Fruit fly (Drosophila melanogaster) whole organism, embryonic: ENCODE results near the gene CG43610.

Experiments
- Bgb ChIP-seq: fragments of 200-800 bp; sonication (Bioruptor generic); IDR thresholded peaks from 2 replicates; pipeline ENCODE4 v1.3.6; 2022; ENCODE audit warnings: missing biosample characterization, missing genetic modification characterization; ENCODE audit not compliant: partially characterized antibody
- CG10366 ChIP-seq: fragments of 200-800 bp; sonication (Bioruptor generic); IDR thresholded peaks from 2 replicates; pipeline ENCODE4 v1.3.6; 2022; ENCODE audit warnings: missing biosample characterization, missing genetic modification characterization
- CG10959 ChIP-seq: fragments of 200-800 bp; sonication (Bioruptor generic); IDR thresholded peaks from 2 replicates; pipeline ENCODE4 v1.3.6; 2022; ENCODE audit warnings: missing biosample characterization, missing genetic modification characterization
- CG10979 ChIP-seq: fragments of 200-800 bp; sonication (Bioruptor generic); optimal IDR thresholded peaks from 2 replicates; lab custom pipeline; 2018; ENCODE audit warnings: missing biosample characterization, mild to moderate bottlenecking, missing genetic modification characterization, moderate library complexity
- CG12236 ChIP-seq: fragments of 200-800 bp; sonication (Bioruptor generic); optimal IDR thresholded peaks from 2 replicates; lab custom pipeline; 2016; ENCODE audit warnings: missing biosample characterization, missing genetic modification characterization
- CG1233 ChIP-seq: fragments of 200-800 bp; sonication (Bioruptor generic); optimal IDR thresholded peaks from 4 replicates; lab custom pipeline; 2018; ENCODE audit warnings: missing biosample characterization, mild to moderate bottlenecking, missing genetic modification characterization
- CG17328 ChIP-seq: fragments of 200-800 bp; sonication (Bioruptor generic); IDR thresholded peaks from 2 replicates; pipeline ENCODE4 v1.3.6; 2022; ENCODE audit warnings: missing biosample characterization, missing genetic modification characterization
- CG17612 ChIP-seq: fragments of 200-800 bp; sonication (Bioruptor generic); IDR thresholded peaks from 2 replicates; pipeline ENCODE4 v1.3.6; 2022; ENCODE audit warnings: missing biosample characterization, missing genetic modification characterization
- CG17829 ChIP-seq: fragments of 200-800 bp; optimal IDR thresholded peaks from 2 replicates; lab custom pipeline; 2019; ENCODE audit warnings: missing biosample characterization, mild to moderate bottlenecking, missing genetic modification characterization, moderate library complexity
- CG1792 ChIP-seq: fragments of 200-800 bp; sonication (Bioruptor generic); optimal IDR thresholded peaks from 2 replicates; lab custom pipeline; 2016; ENCODE audit warnings: missing biosample characterization, missing genetic modification characterization
- CG18599 ChIP-seq: fragments of 200-800 bp; sonication (Bioruptor generic); optimal IDR thresholded peaks from 3 replicates; lab custom pipeline; 2017; ENCODE audit warnings: missing biosample characterization, missing genetic modification characterization, mild to moderate bottlenecking, moderate library complexity, missing genetic modification reagents
- CG18764 ChIP-seq: fragments of 200-800 bp; sonication (Bioruptor generic); optimal IDR thresholded peaks from 3 replicates; lab custom pipeline; 2016; ENCODE audit warnings: missing biosample characterization, missing genetic modification characterization
- CG2129 ChIP-seq: fragments of 200-800 bp; sonication (Bioruptor generic); IDR thresholded peaks from 2 replicates; pipeline ENCODE4 v1.3.6; 2022; ENCODE audit warnings: missing biosample characterization, missing genetic modification characterization; ENCODE audit not compliant: partially characterized antibody
- CG32767 ChIP-seq: fragments of 200-800 bp; sonication (Bioruptor generic); IDR thresholded peaks from 2 replicates; pipeline ENCODE4 v1.3.6; 2022; ENCODE audit warnings: missing biosample characterization, missing genetic modification characterization
- CG33557 ChIP-seq: fragments of 200-800 bp; sonication (Bioruptor generic); optimal IDR thresholded peaks from 2 replicates; lab custom pipeline; 2019; ENCODE audit warnings: missing biosample characterization, mild to moderate bottlenecking, missing genetic modification characterization, moderate library complexity
- CG3407 ChIP-seq: fragments of 200-800 bp; sonication (Bioruptor generic); optimal IDR thresholded peaks from 2 replicates; lab custom pipeline; 2018; ENCODE audit warnings: missing biosample characterization, mild to moderate bottlenecking, missing genetic modification characterization
- CG42726 ChIP-seq: fragments of 200-800 bp; sonication (Bioruptor generic); IDR thresholded peaks from 2 replicates; pipeline ENCODE4 v1.3.6; 2022; ENCODE audit warnings: missing biosample characterization, missing genetic modification characterization; ENCODE audit not compliant: partially characterized antibody
- CG6683 ChIP-seq: fragments of 200-800 bp; sonication (Bioruptor generic); optimal IDR thresholded peaks from 2 replicates; lab custom pipeline; 2017; ENCODE audit warnings: missing biosample characterization, mild to moderate bottlenecking, missing genetic modification characterization, missing genetic modification reagents
- CG7271 ChIP-seq: fragments of 200-800 bp; sonication (Bioruptor generic); optimal IDR thresholded peaks from 2 replicates; lab custom pipeline; 2018; ENCODE audit warnings: missing biosample characterization, mild to moderate bottlenecking, missing genetic modification characterization, moderate library complexity
- CG7357 ChIP-seq: fragments of 200-800 bp; sonication (Bioruptor generic); IDR thresholded peaks from 3 replicates; pipeline ENCODE4 v1.3.6; 2022; ENCODE audit warnings: missing biosample characterization, missing genetic modification characterization
- CG7556 ChIP-seq: fragments of 200-800 bp; sonication (Bioruptor generic); optimal IDR thresholded peaks from 2 replicates; lab custom pipeline; 2017; ENCODE audit warnings: missing biosample characterization, mild to moderate bottlenecking, missing genetic modification characterization
- Dek ChIP-seq: fragments of 200-800 bp; sonication (Bioruptor generic); optimal IDR thresholded peaks from 3 replicates; lab custom pipeline; 2019; ENCODE audit warnings: missing biosample characterization, mild to moderate bottlenecking, missing genetic modification characterization, moderate library complexity
- Ets65A ChIP-seq: fragments of 200-800 bp; sonication (Bioruptor generic); peaks from one replicate; lab custom pipeline; 2016; ENCODE audit warnings: missing biosample characterization, missing genetic modification characterization
- Fer2 ChIP-seq: fragments of 200-800 bp; sonication (Bioruptor generic); optimal IDR thresholded peaks from 2 replicates; lab custom pipeline; 2018; ENCODE audit warnings: missing biosample characterization, mild to moderate bottlenecking, missing genetic modification characterization, moderate library complexity
- HLH4C ChIP-seq: fragments of 200-800 bp; sonication (Bioruptor generic); IDR thresholded peaks from 3 replicates; pipeline ENCODE4 v1.3.6; 2022; ENCODE audit warnings: missing biosample characterization, missing genetic modification characterization; ENCODE audit not compliant: partially characterized antibody
- Hey ChIP-seq: fragments of 200-800 bp; sonication (Bioruptor generic); optimal IDR thresholded peaks from 3 replicates; lab custom pipeline; 2018; ENCODE audit warnings: missing biosample characterization, mild to moderate bottlenecking, missing genetic modification characterization
- Hr78 ChIP-seq, 2 experiments: fragments of 200-800 bp in 1 of 2; fragments of >200 bp in 1 of 2; sonication (Bioruptor generic) in 1 of 2; optimal IDR thresholded peaks; 2 replicates each; lab custom pipeline; 2017 to 2019; ENCODE audit warnings: missing biosample characterization in 2 of 2, missing genetic modification characterization in 2 of 2, mild to moderate bottlenecking in 1 of 2, moderate library complexity in 1 of 2
- Jarid2 ChIP-seq: fragments of 200-800 bp; sonication (Bioruptor generic); optimal IDR thresholded peaks from 3 replicates; lab custom pipeline; 2017; ENCODE audit warnings: mild to moderate bottlenecking, missing biosample characterization, missing genetic modification reagents, missing genetic modification characterization
- Max ChIP-seq: fragments of 200-800 bp; sonication (Bioruptor generic); optimal IDR thresholded peaks from 2 replicates; lab custom pipeline; 2016; ENCODE audit warnings: missing biosample characterization, mild to moderate bottlenecking, missing genetic modification characterization
- NC2β ChIP-seq: fragments of 200-800 bp; sonication (Bioruptor generic); optimal IDR thresholded peaks from 2 replicates; lab custom pipeline; 2016; ENCODE audit warnings: missing biosample characterization, missing genetic modification characterization
- Nf-YB ChIP-seq: fragments of 200-800 bp; sonication (Bioruptor generic); optimal IDR thresholded peaks from 3 replicates; lab custom pipeline; 2019; ENCODE audit warnings: missing biosample characterization, mild to moderate bottlenecking, missing genetic modification characterization, moderate library complexity
- Optix ChIP-seq: fragments of 200-800 bp; sonication (Bioruptor generic); IDR thresholded peaks from 3 replicates; pipeline ENCODE4 v1.3.6; 2022; ENCODE audit warnings: missing biosample characterization, missing genetic modification characterization
- Vsx1 ChIP-seq: fragments of 200-800 bp; sonication (Bioruptor generic); optimal IDR thresholded peaks from 2 replicates; lab custom pipeline; 2017; ENCODE audit warnings: missing biosample characterization, mild to moderate bottlenecking, missing genetic modification characterization, missing genetic modification reagents
- ab ChIP-seq: fragments of 200-800 bp; sonication (Bioruptor generic); optimal IDR thresholded peaks from 2 replicates; lab custom pipeline; 2016; ENCODE audit warnings: missing biosample characterization, missing genetic modification characterization
- bowl ChIP-seq: fragments of 200-800 bp; sonication (Bioruptor generic); IDR thresholded peaks from 2 replicates; pipeline ENCODE4 v1.3.6; 2022; ENCODE audit warnings: missing biosample characterization, missing genetic modification characterization
- chif ChIP-seq, 2 experiments: fragments of 200-800 bp; sonication (Bioruptor generic); optimal IDR thresholded peaks; 3 replicates each; lab custom pipeline; 2016; ENCODE audit warnings: missing biosample characterization in 2 of 2, missing genetic modification characterization in 2 of 2
- ci ChIP-seq: fragments of 200-800 bp; sonication (Bioruptor generic); IDR thresholded peaks from 3 replicates; pipeline ENCODE4 v1.3.6; 2022; ENCODE audit warnings: missing biosample characterization, missing genetic modification characterization
- croc ChIP-seq: fragments of 200-800 bp; sonication (Bioruptor generic); conservative IDR thresholded peaks from 3 replicates; pipeline ENCODE4 v1.3.6; 2022; ENCODE audit warnings: missing biosample characterization, missing genetic modification characterization
- cwo ChIP-seq: fragments of 200-800 bp; sonication (Bioruptor generic); optimal IDR thresholded peaks from 3 replicates; lab custom pipeline; 2017; ENCODE audit warnings: missing biosample characterization, missing genetic modification characterization, mild to moderate bottlenecking, moderate library complexity, missing genetic modification reagents
- dan ChIP-seq: fragments of 200-800 bp; sonication (Bioruptor generic); IDR thresholded peaks from 2 replicates; pipeline ENCODE4 v1.3.6; 2022; ENCODE audit warnings: missing biosample characterization, missing genetic modification characterization
- gsb-n ChIP-seq: fragments of 200-800 bp; sonication (Bioruptor generic); optimal IDR thresholded peaks from 3 replicates; lab custom pipeline; 2018; ENCODE audit warnings: missing biosample characterization, mild to moderate bottlenecking, missing genetic modification characterization
- hb ChIP-seq: fragments of 200-800 bp; sonication (Bioruptor generic); IDR thresholded peaks from 3 replicates; pipeline ENCODE4 v1.3.6; 2022; ENCODE audit warnings: missing biosample characterization, missing genetic modification characterization; ENCODE audit not compliant: partially characterized antibody
- lmd ChIP-seq: fragments of 200-800 bp; sonication (Bioruptor generic); IDR thresholded peaks from 2 replicates; pipeline ENCODE4 v1.3.6; 2022; ENCODE audit warnings: missing biosample characterization, missing genetic modification characterization
- pita ChIP-seq: fragments of 200-800 bp; sonication (Bioruptor generic); optimal IDR thresholded peaks from 2 replicates; lab custom pipeline; 2017; ENCODE audit warnings: missing biosample characterization, mild to moderate bottlenecking, missing genetic modification characterization
- ro ChIP-seq: fragments of 200-800 bp; sonication (Bioruptor generic); IDR thresholded peaks from 2 replicates; pipeline ENCODE4 v1.3.6; 2022; ENCODE audit warnings: missing biosample characterization, missing genetic modification characterization
- shn ChIP-seq: fragments of 200-800 bp; sonication (Bioruptor generic); optimal IDR thresholded peaks from 3 replicates; lab custom pipeline; 2016; ENCODE audit warnings: missing biosample characterization, missing genetic modification characterization
- sob ChIP-seq: fragments of 200-800 bp; sonication (Bioruptor generic); IDR thresholded peaks from 2 replicates; pipeline ENCODE4 v1.3.6; 2022; ENCODE audit warnings: missing biosample characterization, missing genetic modification characterization
- tap ChIP-seq: fragments of 200-800 bp; optimal IDR thresholded peaks from 3 replicates; lab custom pipeline; 2019; ENCODE audit warnings: missing biosample characterization, mild to moderate bottlenecking, missing genetic modification characterization, moderate library complexity
- unc-4 ChIP-seq: fragments of 200-800 bp; sonication (Bioruptor generic); IDR thresholded peaks from 2 replicates; pipeline ENCODE4 v1.3.6; 2022; ENCODE audit warnings: missing biosample characterization, missing genetic modification characterization; ENCODE audit not compliant: partially characterized antibody
- zfh1 ChIP-seq: fragments of 200-800 bp; sonication (Bioruptor generic); IDR thresholded peaks from 3 replicates; pipeline ENCODE4 v1.3.6; 2022; ENCODE audit warnings: missing biosample characterization, missing genetic modification characterization

CG43610 gene

DNA sequence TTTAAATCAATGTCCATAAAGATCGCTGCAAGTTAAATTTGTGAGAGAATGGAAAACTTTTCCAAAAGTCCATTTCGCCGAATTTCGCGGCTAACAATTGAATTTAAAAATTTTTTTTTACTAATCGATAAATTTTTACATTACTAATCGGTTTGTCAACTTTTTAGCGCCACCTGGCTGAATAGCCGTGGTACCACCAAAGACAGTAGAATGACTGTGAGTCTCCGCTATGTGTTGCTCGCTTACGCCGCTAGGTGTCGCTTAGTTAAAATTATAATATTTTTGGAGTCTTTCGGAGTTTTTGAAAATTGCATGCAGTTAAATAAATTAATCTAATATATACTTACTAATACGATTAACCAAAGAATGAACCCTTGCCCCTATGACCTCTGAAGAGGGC, 1.6 kb upstream of the CG43610 start (continued):
- TF ChIP-seq Optix (GFP tag; lab: Robert Waterston, UW): no peak
- TF ChIP-seq CG10366 (GFP tag; lab: Robert Waterston, UW): peak; percentile 20; the same call in 1 of the 2 replicates
- TF ChIP-seq ab (GFP tag; lab: Kevin White, UChicago): no peak
- no peak for TF ChIP-seq cwo (GFP tag; lab: Kevin White, UChicago)
- TF ChIP-seq zfh1: peak; percentile 38; the same call in 1 of the 3 replicates
- peak; percentile 89 for TF ChIP-seq pita
- peak; percentile 27 for TF ChIP-seq Max (GFP tag; lab: Kevin White, UChicago)
- TF ChIP-seq HLH4C: no peak
- TF ChIP-seq CG2129 (GFP tag; lab: Robert Waterston, UW): no peak
- TF ChIP-seq Ets65A: no peak
- no peak for TF ChIP-seq CG12236 (GFP tag; lab: Kevin White, UChicago)
- TF ChIP-seq dan: no peak
- TF ChIP-seq CG32767: no peak
- TF ChIP-seq CG1233 (GFP tag; lab: Kevin White, UChicago): no peak
- TF ChIP-seq Vsx1 (GFP tag; lab: Kevin White, UChicago): no peak
- TF ChIP-seq chif (GFP tag; optimal IDR thresholded peaks at IDR 0.05; lab: Kevin White, UChicago): peak in 1 of 2 experiments; percentile 68
- TF ChIP-seq lmd (GFP tag; lab: Robert Waterston, UW): peak; percentile 49
- no peak for TF ChIP-seq CG10959
- no peak for TF ChIP-seq Nf-YB (GFP tag; lab: Kevin White, UChicago)
- TF ChIP-seq CG1792 (GFP tag; lab: Kevin White, UChicago): no peak
- TF ChIP-seq NC2β (GFP tag; lab: Kevin White, UChicago): peak; percentile 47
- no peak for TF ChIP-seq Hey (tag; lab: Kevin White, UChicago)
- TF ChIP-seq CG10979 (tag; lab: Kevin White, UChicago): peak; percentile 31
- TF ChIP-seq CG18599 (GFP tag; lab: Kevin White, UChicago): no peak
- TF ChIP-seq ci (GFP tag; lab: Robert Waterston, UW): no peak
- no peak for TF ChIP-seq CG6683 (GFP tag; lab: Kevin White, UChicago)
- no peak for TF ChIP-seq CG7357
- peak; percentile 76 for TF ChIP-seq CG42726 (GFP tag; lab: Robert Waterston, UW)
- TF ChIP-seq Dek: peak; percentile 44
- TF ChIP-seq unc-4 (GFP tag; lab: Robert Waterston, UW): peak; percentile 40; the same call in 1 of the 2 replicates
- TF ChIP-seq CG3407 (GFP tag; lab: Kevin White, UChicago): no peak
- peak; percentile 30; the same call in 1 of the 2 replicates for TF ChIP-seq CG17612 (GFP tag; lab: Robert Waterston, UW)
- TF ChIP-seq sob (GFP tag; lab: Robert Waterston, UW): peak; percentile 52; the same call in 1 of the 2 replicates
- TF ChIP-seq CG18764 (GFP tag; lab: Kevin White, UChicago): peak; percentile 19
- no peak for TF ChIP-seq Fer2
- no peak for TF ChIP-seq CG17328
- TF ChIP-seq tap: no peak
- TF ChIP-seq ro (GFP tag; lab: Robert Waterston, UW): no peak
- TF ChIP-seq Hr78 (GFP tag; optimal IDR thresholded peaks at IDR 0.05; lab: Kevin White, UChicago): no peak
- peak; percentile 72 for TF ChIP-seq Bgb
- peak; percentile 42 for TF ChIP-seq Jarid2 (GFP tag; lab: Kevin White, UChicago)
- no peak for TF ChIP-seq CG7271
- no peak for TF ChIP-seq CG7556 (GFP tag; lab: Kevin White, UChicago)
- TF ChIP-seq CG17829 (tag; lab: Kevin White, UChicago): peak; percentile 72
- no peak for TF ChIP-seq croc (GFP tag; lab: Robert Waterston, UW)
- TF ChIP-seq CG33557 (GFP tag; lab: Kevin White, UChicago): no peak
- TF ChIP-seq gsb-n (tag; lab: Kevin White, UChicago): peak; percentile 24
- no peak for TF ChIP-seq shn (GFP tag; lab: Kevin White, UChicago)
- TF ChIP-seq bowl (GFP tag; lab: Robert Waterston, UW): no peak
- no peak for TF ChIP-seq hb
